Worm (Caenorhabditis elegans) whole organism, L3 larva: Measurements from ENCODE around the gene rpb-8.

Experiments used
- ceh-28 ChIP-seq: fragments of 150-350 bp; optimal IDR thresholded peaks from 2 replicates; lab custom pipeline; 2014; ENCODE audit warnings: missing biosample characterization, missing genetic modification reagents, missing genetic modification characterization
- elt-2 ChIP-seq: sonication (generic microtip); optimal IDR thresholded peaks from 2 replicates; lab custom pipeline; 2016; ENCODE audit warnings: missing genetic modification reagents, mild to moderate bottlenecking, missing genetic modification characterization, missing compliant biosample characterization
- jun-1 ChIP-seq: fragments of 150-350 bp; optimal IDR thresholded peaks from 2 replicates; lab custom pipeline; 2014; ENCODE audit warnings: missing biosample characterization, missing genetic modification reagents, missing genetic modification characterization
- nhr-11 ChIP-seq: fragments of 150-350 bp; optimal IDR thresholded peaks from 2 replicates; lab custom pipeline; 2014; ENCODE audit warnings: missing biosample characterization, missing genetic modification characterization
- nhr-12 ChIP-seq: fragments of 150-350 bp; optimal IDR thresholded peaks from 2 replicates; lab custom pipeline; 2014; ENCODE audit warnings: missing biosample characterization, missing genetic modification characterization
- nhr-237 ChIP-seq: fragments of 150-350 bp; optimal IDR thresholded peaks from 2 replicates; lab custom pipeline; 2014; ENCODE audit warnings: missing biosample characterization, missing genetic modification characterization
- nhr-25 ChIP-seq: sonication (generic microtip); optimal IDR thresholded peaks from 2 replicates; lab custom pipeline; 2017; ENCODE audit warnings: missing biosample characterization, missing genetic modification characterization
- unc-62 ChIP-seq: fragments of 150-350 bp; sonication (generic microtip); optimal IDR thresholded peaks from 4 replicates; lab custom pipeline; 2014; ENCODE audit warnings: missing biosample characterization, missing genetic modification reagents, missing genetic modification characterization
- ztf-11 ChIP-seq: fragments of 150-350 bp; optimal IDR thresholded peaks from 2 replicates; lab custom pipeline; 2014; ENCODE audit warnings: missing biosample characterization, missing genetic modification characterization

DNA sequence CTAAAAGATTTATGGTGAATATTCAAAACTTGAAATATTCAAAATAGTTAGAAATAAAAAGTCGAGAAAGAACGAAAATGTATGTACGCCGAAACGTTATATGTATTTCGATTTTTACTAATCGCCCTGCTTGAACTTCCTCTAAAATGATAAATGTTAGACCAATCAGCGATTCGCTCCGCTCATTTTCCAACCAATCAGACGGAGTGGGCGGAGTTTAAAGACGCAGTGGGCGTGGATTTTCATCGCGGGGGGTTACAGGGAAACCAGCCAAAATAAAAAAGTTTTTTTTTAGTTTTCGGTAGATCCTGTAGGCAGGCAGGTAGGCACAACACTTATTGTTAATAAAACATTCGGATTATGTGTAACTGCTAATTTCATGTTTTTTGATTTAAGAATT lies 35.2 kb upstream of the rpb-8 start:
- TF ChIP-seq elt-2 (no peak), jun-1 (tag; lab: Kevin White, UChicago) (no peak), ztf-11 (tag; lab: Kevin White, UChicago) (no peak), nhr-237 (tag; lab: Kevin White, UChicago) (no peak), unc-62 (GFP tag; lab: Kevin White, UChicago) (no peak), nhr-11 (no peak), ceh-28 (tag; lab: Kevin White, UChicago) (no peak), nhr-25 (tag; lab: Kevin White, UChicago) (no peak), nhr-12 (no peak)
